Worm (Caenorhabditis elegans): ENCODE measurements around the gene srm-5.

ce11 chrV:14324502-14325467, 10.2 kb upstream of the srm-5 start, which contains the start of the genes F47B8.4 and F47B8.18:
- TF ChIP-seq ztf-11 (tag; optimal IDR thresholded peaks at IDR 0.05), result no peak
- TF ChIP-seq nhr-67 (tag; optimal IDR thresholded peaks at IDR 0.05), result no peak
- no peak for TF ChIP-seq nhr-76 (tag; optimal IDR thresholded peaks at IDR 0.05)
- no peak for TF ChIP-seq nhr-11 (tag; optimal IDR thresholded peaks at IDR 0.05)
- no peak for TF ChIP-seq jun-1 (tag; optimal IDR thresholded peaks at IDR 0.05)
- no peak for TF ChIP-seq unc-62 (GFP tag; optimal IDR thresholded peaks at IDR 0.05)
- TF ChIP-seq ama-1 (optimal IDR thresholded peaks at IDR 0.05), result no peak
- no peak for TF ChIP-seq nhr-237 (tag; optimal IDR thresholded peaks at IDR 0.05)
- TF ChIP-seq nfya-1 (tag; optimal IDR thresholded peaks at IDR 0.05; ENCODE audit: insufficient read depth), result no peak
- TF ChIP-seq zag-1 (tag; optimal IDR thresholded peaks at IDR 0.05), result no peak
- TF ChIP-seq R02D3.7 (tag; optimal IDR thresholded peaks at IDR 0.05), result no peak
